Worm (Caenorhabditis elegans) whole organism, L2 larva: ENCODE results near the gene fbxb-29.
"Not testable (repeated sequence)": the region's sequence is repeated elsewhere in the genome, so short reads cannot be mapped to it uniquely, and the experiment has no call there.

Experiments used
- F13H6.1 ChIP-seq: sonication (generic microtip); optimal IDR thresholded peaks from 2 replicates; lab custom pipeline; 2016; ENCODE audit warnings: missing genetic modification characterization, missing compliant biosample characterization
- ZK546.5 ChIP-seq: sonication (generic microtip); optimal IDR thresholded peaks from 2 replicates; lab custom pipeline; 2017; ENCODE audit warnings: missing biosample characterization, missing genetic modification characterization
- alr-1 ChIP-seq: fragments of 150-350 bp; optimal IDR thresholded peaks from 2 replicates; lab custom pipeline; 2014; ENCODE audit warnings: missing biosample characterization, missing genetic modification characterization
- aly-2 ChIP-seq: fragments of 150-350 bp; optimal IDR thresholded peaks from 2 replicates; lab custom pipeline; 2014; ENCODE audit warnings: missing biosample characterization, missing genetic modification characterization
- blmp-1 ChIP-seq: sonication (generic microtip); optimal IDR thresholded peaks from 2 replicates; lab custom pipeline; 2017; ENCODE audit warnings: missing genetic modification characterization, mild to moderate bottlenecking, missing compliant biosample characterization, antibody characterized with exemption, moderate library complexity; ENCODE audit not compliant: insufficient read depth
- ceh-16 ChIP-seq: fragments of 150-350 bp; optimal IDR thresholded peaks from 2 replicates; lab custom pipeline; 2014; ENCODE audit warnings: missing biosample characterization, missing genetic modification characterization
- ceh-82 ChIP-seq: fragments of 150-350 bp; optimal IDR thresholded peaks from 2 replicates; lab custom pipeline; 2014; ENCODE audit warnings: missing biosample characterization, missing genetic modification characterization
- egl-27 ChIP-seq: sonication (generic microtip); optimal IDR thresholded peaks from 3 replicates; lab custom pipeline; 2017; ENCODE audit warnings: missing biosample characterization, missing genetic modification reagents, missing genetic modification characterization
- elt-1 ChIP-seq: fragments of 150-350 bp; optimal IDR thresholded peaks from 2 replicates; lab custom pipeline; 2014; ENCODE audit warnings: missing biosample characterization, missing genetic modification characterization
- elt-3 ChIP-seq: sonication (generic microtip); optimal IDR thresholded peaks from 2 replicates; lab custom pipeline; 2017; ENCODE audit warnings: missing biosample characterization, missing genetic modification characterization
- gmeb-1 ChIP-seq: fragments of 150-350 bp; optimal IDR thresholded peaks from 2 replicates; lab custom pipeline; 2014; ENCODE audit warnings: missing biosample characterization, missing genetic modification characterization
- lin-11 ChIP-seq: fragments of 150-350 bp; sonication (generic microtip); optimal IDR thresholded peaks from 2 replicates; lab custom pipeline; 2014; ENCODE audit warnings: missing biosample characterization, missing genetic modification characterization, inconsistent platforms, mixed read lengths
- lin-13 ChIP-seq: fragments of 150-350 bp; optimal IDR thresholded peaks from 2 replicates; lab custom pipeline; 2014; ENCODE audit warnings: missing biosample characterization, missing genetic modification reagents, missing genetic modification characterization
- lin-39 ChIP-seq: fragments of 150-350 bp; optimal IDR thresholded peaks from 2 replicates; lab custom pipeline; 2014; ENCODE audit warnings: missing biosample characterization, missing genetic modification reagents, missing genetic modification characterization
- lsy-2 ChIP-seq, 2 experiments: fragments of 150-350 bp in 1 of 2; sonication (generic microtip) in 1 of 2; optimal IDR thresholded peaks; 2 replicates each; lab custom pipeline; 2014 to 2017; ENCODE audit warnings: missing biosample characterization in 2 of 2, missing genetic modification characterization in 2 of 2
- mab-5 ChIP-seq: fragments of 150-350 bp; optimal IDR thresholded peaks from 2 replicates; lab custom pipeline; 2014; ENCODE audit warnings: missing biosample characterization, missing genetic modification characterization
- mbf-1 ChIP-seq: sonication (generic microtip); optimal IDR thresholded peaks from 2 replicates; lab custom pipeline; 2017; ENCODE audit warnings: missing biosample characterization, missing genetic modification characterization
- mdl-1 ChIP-seq, 2 experiments: fragments of 150-350 bp in 1 of 2; sonication (generic microtip) in 1 of 2; optimal IDR thresholded peaks; 2 replicates each; lab custom pipeline; 2017; ENCODE audit warnings: missing biosample characterization in 2 of 2, missing genetic modification characterization in 2 of 2
- nhr-10 ChIP-seq: sonication (generic microtip); optimal IDR thresholded peaks from 2 replicates; lab custom pipeline; 2017; ENCODE audit warnings: missing biosample characterization, missing genetic modification characterization
- nhr-11 ChIP-seq: fragments of 150-350 bp; optimal IDR thresholded peaks from 2 replicates; lab custom pipeline; 2014; ENCODE audit warnings: missing biosample characterization, missing genetic modification characterization
- nhr-21 ChIP-seq: fragments of 150-350 bp; optimal IDR thresholded peaks from 2 replicates; lab custom pipeline; 2014; ENCODE audit warnings: missing biosample characterization, missing genetic modification characterization
- nhr-237 ChIP-seq: fragments of 150-350 bp; optimal IDR thresholded peaks from 2 replicates; lab custom pipeline; 2014; ENCODE audit warnings: missing biosample characterization, missing genetic modification characterization
- nhr-25 ChIP-seq: fragments of 150-350 bp; sonication (generic microtip); optimal IDR thresholded peaks from 3 replicates; lab custom pipeline; 2014; ENCODE audit warnings: missing biosample characterization, missing genetic modification characterization
- nhr-6 ChIP-seq: fragments of 150-350 bp; optimal IDR thresholded peaks from 2 replicates; lab custom pipeline; 2014; ENCODE audit warnings: missing biosample characterization, missing genetic modification characterization
- nhr-77 ChIP-seq: fragments of 150-350 bp; optimal IDR thresholded peaks from 2 replicates; lab custom pipeline; 2014; ENCODE audit warnings: missing biosample characterization, missing genetic modification characterization
- peb-1 ChIP-seq: fragments of 150-350 bp; optimal IDR thresholded peaks from 2 replicates; lab custom pipeline; 2014; ENCODE audit warnings: missing biosample characterization, missing genetic modification characterization
- skn-1 ChIP-seq: sonication (generic microtip); optimal IDR thresholded peaks from 2 replicates; lab custom pipeline; 2017; ENCODE audit warnings: missing biosample characterization, missing genetic modification characterization
- sma-3 ChIP-seq: sonication (generic microtip); optimal IDR thresholded peaks from 2 replicates; lab custom pipeline; 2016; ENCODE audit warnings: missing genetic modification reagents, missing genetic modification characterization, missing compliant biosample characterization
- sma-9 ChIP-seq, 2 experiments: fragments of 150-350 bp in 1 of 2; sonication (generic microtip) in 1 of 2; optimal IDR thresholded peaks; 2 replicates each; lab custom pipeline; 2014 to 2016; ENCODE audit warnings: missing genetic modification characterization in 2 of 2, mild to moderate bottlenecking in 1 of 2, missing biosample characterization in 1 of 2, missing compliant biosample characterization in 1 of 2, missing genetic modification reagents in 1 of 2, moderate library complexity in 1 of 2
- snpc-4 ChIP-seq: fragments of 150-350 bp; optimal IDR thresholded peaks from 2 replicates; lab custom pipeline; 2014; ENCODE audit warnings: missing biosample characterization, missing genetic modification characterization
- unc-39 ChIP-seq: fragments of 150-350 bp; optimal IDR thresholded peaks from 2 replicates; lab custom pipeline; 2014; ENCODE audit warnings: missing biosample characterization, missing genetic modification characterization
- unc-55 ChIP-seq: fragments of 150-350 bp; sonication (generic microtip); optimal IDR thresholded peaks from 3 replicates; lab custom pipeline; 2014; ENCODE audit warnings: missing biosample characterization, missing genetic modification reagents, missing genetic modification characterization
- unc-62 ChIP-seq: fragments of 150-350 bp; optimal IDR thresholded peaks from 2 replicates; lab custom pipeline; 2014; ENCODE audit warnings: missing biosample characterization, missing genetic modification reagents, missing genetic modification characterization
- zag-1 ChIP-seq: fragments of 150-350 bp; optimal IDR thresholded peaks from 2 replicates; lab custom pipeline; 2014; ENCODE audit warnings: missing biosample characterization, missing genetic modification characterization
- ztf-4 ChIP-seq: fragments of 150-350 bp; optimal IDR thresholded peaks from 2 replicates; lab custom pipeline; 2014; ENCODE audit warnings: missing biosample characterization, missing genetic modification characterization

fbxb-29 gene

DNA sequence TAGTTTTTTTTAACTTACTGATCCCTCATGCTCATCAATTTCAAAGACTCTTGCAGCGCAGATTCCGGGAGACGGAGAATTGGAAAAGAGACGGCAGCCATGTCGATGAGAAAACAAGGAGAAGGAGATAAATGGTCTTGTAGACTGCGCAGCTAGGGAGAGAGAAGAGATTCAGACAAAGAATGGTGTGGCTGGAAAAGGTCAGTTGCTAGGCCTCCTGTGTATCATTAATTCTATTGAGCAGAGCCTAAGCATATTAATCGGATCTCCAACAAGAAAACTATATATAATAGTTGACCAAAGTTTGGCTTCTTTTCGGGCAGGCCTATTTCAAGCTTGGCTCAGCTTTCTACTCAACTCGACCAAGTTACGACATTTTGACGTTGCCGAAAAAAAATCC is at the start of gene fbxb-29:
Gene fbxb-29 (minus strand): TSS at position 101 of the 400 bp plus-strand sequence.
- TF ChIP-seq ceh-82 (tag; lab: Kevin White, UChicago) (no peak), mab-5 (tag; lab: Kevin White, UChicago) (no peak), ZK546.5 (tag; lab: Kevin White, UChicago) (no peak), mbf-1 (tag; lab: Kevin White, UChicago) (no peak), lsy-2 (tag; optimal IDR thresholded peaks at IDR 0.05; lab: Kevin White, UChicago) (no peak), lin-11 (tag; lab: Kevin White, UChicago) (no peak), blmp-1 (tag; lab: Kevin White, UChicago) (no peak), lin-13 (GFP tag; lab: Kevin White, UChicago) (no peak), nhr-77 (tag; lab: Kevin White, UChicago) (no peak), aly-2 (tag; lab: Kevin White, UChicago) (no peak), alr-1 (no peak), nhr-10 (no peak), lin-39 (no peak), mdl-1 (tag; optimal IDR thresholded peaks at IDR 0.05; lab: Kevin White, UChicago) (no peak)

- TF ChIP-seq mdl-1 (tag; optimal IDR thresholded peaks at IDR 0.05; lab: Kevin White, UChicago) (no peak), skn-1 (tag; lab: Kevin White, UChicago) (no peak), elt-3 (no peak), nhr-21 (tag; lab: Kevin White, UChicago) (no peak), nhr-6 (tag; lab: Kevin White, UChicago) (no peak), nhr-10 (no peak), alr-1 (no peak), egl-27 (tag; lab: Kevin White, UChicago) (no peak), zag-1 (tag; lab: Kevin White, UChicago) (no peak), nhr-77 (tag; lab: Kevin White, UChicago) (no peak), ztf-4 (tag; lab: Kevin White, UChicago) (no peak), sma-9 (GFP tag; optimal IDR thresholded peaks at IDR 0.05; lab: Kevin White, UChicago) (no peak), sma-9 (tag; optimal IDR thresholded peaks at IDR 0.05; lab: Kevin White, UChicago) (no peak), mbf-1 (tag; lab: Kevin White, UChicago) (no peak), snpc-4 (no peak), sma-3 (GFP tag; lab: Kevin White, UChicago) (no peak)
Observed at ce11 chrII:1046937-1047336, 47.5 kb upstream of the fbxb-29 start.

DNA sequence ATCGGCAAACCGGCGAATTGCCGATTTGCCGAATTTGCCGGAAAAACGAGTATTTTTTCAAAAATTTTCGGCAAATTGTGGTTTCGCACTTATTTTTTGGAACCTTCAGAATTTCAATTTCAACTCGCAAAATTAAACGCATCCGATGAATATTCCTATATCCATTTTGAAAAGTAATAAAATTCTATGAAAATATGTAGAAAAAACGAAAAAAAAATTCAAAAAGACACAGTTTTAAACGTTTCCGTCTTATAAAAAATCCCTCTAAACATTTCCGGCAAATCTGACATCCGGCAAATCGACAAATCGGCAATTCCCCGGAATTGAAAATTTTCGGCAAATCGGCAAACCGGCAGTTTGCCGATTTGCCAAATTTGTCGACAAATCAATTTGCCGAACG is 46.3 kb upstream of the fbxb-29 start, which contains the start of gene str-148:
Gene str-148 (plus strand): TSS at position 301 of the 400 bp plus-strand sequence.
- TF ChIP-seq elt-1 (tag; lab: Kevin White, UChicago) = no peak
- TF ChIP-seq lin-13 (GFP tag; lab: Kevin White, UChicago) = no peak
- TF ChIP-seq peb-1 (tag; lab: Kevin White, UChicago) = no peak
- no peak for TF ChIP-seq nhr-21 (tag; lab: Kevin White, UChicago)
- TF ChIP-seq mdl-1 (tag; optimal IDR thresholded peaks at IDR 0.05; lab: Kevin White, UChicago) = no peak
- TF ChIP-seq nhr-11 (tag; lab: Kevin White, UChicago) = no peak
- TF ChIP-seq ceh-82 (tag; lab: Kevin White, UChicago) = no peak
- no peak for TF ChIP-seq nhr-237 (tag; lab: Kevin White, UChicago)
- TF ChIP-seq ZK546.5 (tag; lab: Kevin White, UChicago) = no peak
- no peak for TF ChIP-seq unc-39 (tag; lab: Kevin White, UChicago)
- no peak for TF ChIP-seq gmeb-1 (tag; lab: Kevin White, UChicago)
- TF ChIP-seq sma-3 (GFP tag; lab: Kevin White, UChicago) = no peak
- TF ChIP-seq blmp-1 (tag; lab: Kevin White, UChicago) = no peak

- TF ChIP-seq nhr-21 (tag; lab: Kevin White, UChicago); zag-1 (tag; lab: Kevin White, UChicago); nhr-25: not testable (repeated sequence)
Observed at ce11 chrII:1043932-1044331, 44.5 kb upstream of the fbxb-29 start, which contains the start of gene fbxb-45. fbxb-45 (minus strand) TSS chrII:1044032.

DNA sequence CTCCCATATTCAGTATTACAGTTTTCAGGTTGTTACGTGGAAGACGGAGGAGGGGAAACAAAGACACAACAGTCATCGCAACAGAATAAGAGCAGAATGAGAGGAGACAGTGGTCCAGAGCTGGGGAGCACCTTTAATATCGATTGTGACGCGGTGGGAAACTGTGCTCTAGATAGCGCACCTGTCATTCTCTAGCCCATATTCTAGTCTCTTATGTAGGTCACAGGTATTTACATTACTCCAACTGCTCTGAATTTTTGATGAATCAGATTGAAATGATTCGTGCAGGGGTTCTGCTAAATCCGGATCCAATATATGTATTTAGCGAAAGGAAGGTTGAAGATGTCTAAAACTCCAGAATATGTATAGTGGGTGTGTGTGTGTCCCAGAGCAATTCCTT is 42.8 kb upstream of the fbxb-29 start, which contains the start of gene fbxb-41:
Gene fbxb-41 (minus strand): TSS at position 101 of the 400 bp plus-strand sequence.
- TF ChIP-seq blmp-1 (tag; lab: Kevin White, UChicago) (no peak), F13H6.1 (tag; lab: Kevin White, UChicago) (no peak), aly-2 (tag; lab: Kevin White, UChicago) (no peak), unc-62 (GFP tag; lab: Kevin White, UChicago) (no peak), elt-1 (tag; lab: Kevin White, UChicago) (no peak), ztf-4 (tag; lab: Kevin White, UChicago) (no peak), mab-5 (tag; lab: Kevin White, UChicago) (no peak), ZK546.5 (tag; lab: Kevin White, UChicago) (no peak), ceh-16 (tag; lab: Kevin White, UChicago) (no peak), unc-55 (GFP tag; lab: Kevin White, UChicago) (no peak), ceh-82 (tag; lab: Kevin White, UChicago) (no peak), sma-3 (GFP tag; lab: Kevin White, UChicago) (no peak), gmeb-1 (tag; lab: Kevin White, UChicago) (no peak)
